Fruit fly (Drosophila melanogaster) whole organism, embryonic: ENCODE measurements around the gene Fatp1.

Source experiments
- CG1024 ChIP-seq: fragments of 200-800 bp; sonication (Bioruptor generic); IDR thresholded peaks from 2 replicates; pipeline ENCODE4 v1.3.6; 2022; ENCODE audit warnings: missing biosample characterization, missing genetic modification characterization
- CG10431 ChIP-seq: fragments of 200-800 bp; sonication (Bioruptor generic); optimal IDR thresholded peaks from 3 replicates; lab custom pipeline; 2018; ENCODE audit warnings: missing biosample characterization, mild to moderate bottlenecking, missing genetic modification characterization
- CG11085 ChIP-seq: fragments of 200-800 bp; sonication (Bioruptor generic); IDR thresholded peaks from 2 replicates; pipeline ENCODE4 v1.3.6; 2022; ENCODE audit warnings: missing biosample characterization, missing genetic modification characterization
- CG11696 ChIP-seq: fragments of 200-800 bp; sonication (Bioruptor generic); IDR thresholded peaks from 2 replicates; pipeline ENCODE4 v1.3.6; 2022; ENCODE audit warnings: missing biosample characterization, missing genetic modification characterization
- CG1233 ChIP-seq: fragments of 200-800 bp; sonication (Bioruptor generic); optimal IDR thresholded peaks from 4 replicates; lab custom pipeline; 2018; ENCODE audit warnings: missing biosample characterization, mild to moderate bottlenecking, missing genetic modification characterization
- CG12391 ChIP-seq: fragments of 200-800 bp; sonication (Bioruptor generic); optimal IDR thresholded peaks from 3 replicates; lab custom pipeline; 2018; ENCODE audit warnings: missing biosample characterization, mild to moderate bottlenecking, missing genetic modification characterization, moderate library complexity
- CG13123 ChIP-seq: fragments of 200-800 bp; sonication (Bioruptor generic); optimal IDR thresholded peaks from 2 replicates; lab custom pipeline; 2016; ENCODE audit warnings: missing biosample characterization, missing genetic modification characterization
- CG14710 ChIP-seq: fragments of 200-800 bp; sonication (Bioruptor generic); optimal IDR thresholded peaks from 3 replicates; lab custom pipeline; 2019; ENCODE audit warnings: missing biosample characterization, mild to moderate bottlenecking, missing genetic modification characterization, moderate library complexity
- CG1647 ChIP-seq: fragments of 200-800 bp; sonication (Bioruptor generic); optimal IDR thresholded peaks from 3 replicates; lab custom pipeline; 2016; ENCODE audit warnings: missing biosample characterization, missing genetic modification characterization
- CG17829 ChIP-seq: fragments of 200-800 bp; optimal IDR thresholded peaks from 2 replicates; lab custom pipeline; 2019; ENCODE audit warnings: missing biosample characterization, mild to moderate bottlenecking, missing genetic modification characterization, moderate library complexity
- CG17912 ChIP-seq: fragments of 200-800 bp; sonication (Bioruptor generic); optimal IDR thresholded peaks from 2 replicates; lab custom pipeline; 2018; ENCODE audit warnings: missing biosample characterization, mild to moderate bottlenecking, missing genetic modification characterization
- CG2202 ChIP-seq: fragments of 200-800 bp; sonication (Bioruptor generic); optimal IDR thresholded peaks from 2 replicates; lab custom pipeline; 2018; ENCODE audit warnings: missing biosample characterization, mild to moderate bottlenecking, missing genetic modification characterization
- CG2678 ChIP-seq: fragments of 200-800 bp; sonication (Bioruptor generic); optimal IDR thresholded peaks from 3 replicates; lab custom pipeline; 2019; ENCODE audit warnings: missing biosample characterization, mild to moderate bottlenecking, missing genetic modification characterization, moderate library complexity
- CG31224 ChIP-seq: fragments of 200-800 bp; sonication (Bioruptor generic); IDR thresholded peaks from 2 replicates; pipeline ENCODE4 v1.3.6; 2022; ENCODE audit warnings: missing biosample characterization, missing genetic modification characterization
- CG32772 ChIP-seq: fragments of 200-800 bp; sonication (Bioruptor generic); IDR thresholded peaks from 2 replicates; pipeline ENCODE4 v1.3.6; 2022; ENCODE audit warnings: missing biosample characterization, missing genetic modification characterization
- CG3847 ChIP-seq: fragments of 200-800 bp; sonication (Bioruptor generic); IDR thresholded peaks from 2 replicates; pipeline ENCODE4 v1.3.6; 2022; ENCODE audit warnings: missing biosample characterization, missing genetic modification characterization
- CG4282 ChIP-seq: fragments of 200-800 bp; sonication (Bioruptor generic); optimal IDR thresholded peaks from 2 replicates; lab custom pipeline; 2016; ENCODE audit warnings: missing biosample characterization, missing genetic modification characterization
- CG6683 ChIP-seq: fragments of 200-800 bp; sonication (Bioruptor generic); optimal IDR thresholded peaks from 2 replicates; lab custom pipeline; 2017; ENCODE audit warnings: missing biosample characterization, mild to moderate bottlenecking, missing genetic modification characterization, missing genetic modification reagents
- CG7357 ChIP-seq: fragments of 200-800 bp; sonication (Bioruptor generic); IDR thresholded peaks from 3 replicates; pipeline ENCODE4 v1.3.6; 2022; ENCODE audit warnings: missing biosample characterization, missing genetic modification characterization
- CG7372 ChIP-seq: fragments of 200-800 bp; sonication (Bioruptor generic); IDR thresholded peaks from 2 replicates; pipeline ENCODE4 v1.3.6; 2022; ENCODE audit warnings: missing biosample characterization, missing genetic modification characterization
- CG8281 ChIP-seq: fragments of 200-800 bp; sonication (Bioruptor generic); optimal IDR thresholded peaks from 2 replicates; lab custom pipeline; 2018; ENCODE audit warnings: missing biosample characterization, mild to moderate bottlenecking, missing genetic modification characterization, moderate library complexity
- CG8765 ChIP-seq: fragments of 200-800 bp; sonication (Bioruptor generic); IDR thresholded peaks from 2 replicates; pipeline ENCODE4 v1.3.6; 2022; ENCODE audit warnings: missing biosample characterization, missing genetic modification characterization
- D19B ChIP-seq: fragments of 200-800 bp; sonication (Bioruptor generic); optimal IDR thresholded peaks from 2 replicates; lab custom pipeline; 2017; ENCODE audit warnings: missing biosample characterization, mild to moderate bottlenecking, missing genetic modification characterization
- Deaf1 ChIP-seq: fragments of 200-800 bp; optimal IDR thresholded peaks from 3 replicates; lab custom pipeline; 2019; ENCODE audit warnings: missing biosample characterization, mild to moderate bottlenecking, missing genetic modification characterization, moderate library complexity
- Dll ChIP-seq: fragments of 200-800 bp; sonication (Bioruptor generic); IDR thresholded peaks from 4 replicates; pipeline ENCODE4 v1.3.6; 2022; ENCODE audit warnings: missing biosample characterization, missing genetic modification characterization; ENCODE audit not compliant: partially characterized antibody
- ERR ChIP-seq: fragments of 200-800 bp; sonication (Bioruptor generic); optimal IDR thresholded peaks from 2 replicates; lab custom pipeline; 2016; ENCODE audit warnings: missing biosample characterization, missing genetic modification characterization
- HLH3B ChIP-seq: fragments of 200-800 bp; sonication (Bioruptor generic); IDR thresholded peaks from 2 replicates; pipeline ENCODE4 v1.3.6; 2022; ENCODE audit warnings: missing biosample characterization, missing genetic modification characterization
- Max ChIP-seq: fragments of 200-800 bp; sonication (Bioruptor generic); optimal IDR thresholded peaks from 2 replicates; lab custom pipeline; 2016; ENCODE audit warnings: missing biosample characterization, mild to moderate bottlenecking, missing genetic modification characterization
- Med ChIP-seq: fragments of 200-800 bp; sonication (Bioruptor generic); peaks from one replicate; lab custom pipeline; 2016; ENCODE audit warnings: missing biosample characterization, missing genetic modification characterization, mild to moderate bottlenecking, inconsistent platforms, moderate library complexity
- Mes4 ChIP-seq: fragments of 200-800 bp; sonication (Bioruptor generic); optimal IDR thresholded peaks from 2 replicates; lab custom pipeline; 2016; ENCODE audit warnings: missing biosample characterization, missing genetic modification characterization
- Oaz ChIP-seq: fragments of 200-800 bp; sonication (Bioruptor generic); IDR thresholded peaks from 2 replicates; pipeline ENCODE4 v1.3.6; 2022; ENCODE audit warnings: missing biosample characterization, missing genetic modification characterization
- Poxn ChIP-seq: fragments of 200-800 bp; sonication (Bioruptor generic); IDR thresholded peaks from 2 replicates; pipeline ENCODE4 v1.3.6; 2022; ENCODE audit warnings: missing biosample characterization, missing genetic modification characterization
- crc ChIP-seq: fragments of 200-800 bp; sonication (Bioruptor generic); optimal IDR thresholded peaks from 2 replicates; lab custom pipeline; 2016; ENCODE audit warnings: missing biosample characterization, missing genetic modification characterization
- croc ChIP-seq: fragments of 200-800 bp; sonication (Bioruptor generic); conservative IDR thresholded peaks from 3 replicates; pipeline ENCODE4 v1.3.6; 2022; ENCODE audit warnings: missing biosample characterization, missing genetic modification characterization
- dm ChIP-seq: fragments of 200-800 bp; sonication (Bioruptor generic); optimal IDR thresholded peaks from 3 replicates; lab custom pipeline; 2016; ENCODE audit warnings: missing biosample characterization, missing genetic modification characterization
- esg ChIP-seq: fragments of 200-800 bp; sonication (Bioruptor generic); conservative IDR thresholded peaks from 2 replicates; pipeline ENCODE4 v1.3.6; 2022; ENCODE audit warnings: missing biosample characterization, missing genetic modification characterization
- fd64A ChIP-seq: fragments of 200-800 bp; sonication (Bioruptor generic); optimal IDR thresholded peaks from 3 replicates; lab custom pipeline; 2018; ENCODE audit warnings: missing biosample characterization, mild to moderate bottlenecking, missing genetic modification characterization
- fd96Cb ChIP-seq: fragments of 200-800 bp; sonication (Bioruptor generic); optimal IDR thresholded peaks from 2 replicates; lab custom pipeline; 2018; ENCODE audit warnings: missing biosample characterization, mild to moderate bottlenecking, missing genetic modification characterization, moderate library complexity
- ftz-f1 ChIP-seq: fragments of 200-800 bp; sonication (Bioruptor generic); optimal IDR thresholded peaks from 2 replicates; lab custom pipeline; 2016; ENCODE audit warnings: missing biosample characterization, missing genetic modification characterization
- gt ChIP-seq: fragments of 200-800 bp; sonication (Bioruptor generic); IDR thresholded peaks from 2 replicates; pipeline ENCODE4 v1.3.6; 2022; ENCODE audit warnings: missing biosample characterization, missing genetic modification characterization
- hkb ChIP-seq, 2 experiments: fragments of 200-800 bp in 1 of 2; fragments of >200 bp in 1 of 2; sonication (Bioruptor generic) in 1 of 2; IDR thresholded peaks in 1 of 2; optimal IDR thresholded peaks in 1 of 2; 2 replicates each; pipeline versions ENCODE4 v1.3.6 to Lab custom; 2017 to 2022; ENCODE audit warnings: missing biosample characterization in 1 of 2, missing genetic modification characterization in 1 of 2
- ind ChIP-seq: fragments of 200-800 bp; sonication (Bioruptor generic); optimal IDR thresholded peaks from 3 replicates; lab custom pipeline; 2016; ENCODE audit warnings: missing biosample characterization, missing genetic modification characterization
- jing ChIP-seq: fragments of 200-800 bp; sonication (Bioruptor generic); optimal IDR thresholded peaks from 2 replicates; lab custom pipeline; 2018; ENCODE audit warnings: missing biosample characterization, mild to moderate bottlenecking, missing genetic modification characterization
- kah ChIP-seq: fragments of 200-800 bp; sonication (Bioruptor generic); optimal IDR thresholded peaks from 2 replicates; lab custom pipeline; 2018; ENCODE audit warnings: missing biosample characterization, mild to moderate bottlenecking, missing genetic modification characterization
- knrl ChIP-seq: fragments of 200-800 bp; sonication (Bioruptor generic); IDR thresholded peaks from 3 replicates; pipeline ENCODE4 v1.3.6; 2022; ENCODE audit warnings: missing biosample characterization, missing genetic modification characterization; ENCODE audit not compliant: partially characterized antibody
- repo ChIP-seq: fragments of 200-800 bp; sonication (Bioruptor generic); optimal IDR thresholded peaks from 2 replicates; lab custom pipeline; 2016; ENCODE audit warnings: missing biosample characterization, missing genetic modification characterization
- row ChIP-seq: fragments of 200-800 bp; sonication (Bioruptor generic); IDR thresholded peaks from 3 replicates; pipeline ENCODE4 v1.3.6; 2022; ENCODE audit warnings: missing biosample characterization, missing genetic modification characterization
- slbo ChIP-seq: fragments of 200-800 bp; sonication (Bioruptor generic); IDR thresholded peaks from 2 replicates; pipeline ENCODE4 v1.3.6; 2022; ENCODE audit warnings: missing biosample characterization, missing genetic modification characterization
- slou ChIP-seq: fragments of 200-800 bp; sonication (Bioruptor generic); optimal IDR thresholded peaks from 3 replicates; lab custom pipeline; 2016; ENCODE audit warnings: missing biosample characterization, missing genetic modification characterization
- zen ChIP-seq: fragments of 200-800 bp; sonication (Bioruptor generic); optimal IDR thresholded peaks from 3 replicates; lab custom pipeline; 2018; ENCODE audit warnings: missing biosample characterization, mild to moderate bottlenecking, missing genetic modification characterization, moderate library complexity
- zfh1 ChIP-seq: fragments of 200-800 bp; sonication (Bioruptor generic); IDR thresholded peaks from 3 replicates; pipeline ENCODE4 v1.3.6; 2022; ENCODE audit warnings: missing biosample characterization, missing genetic modification characterization

Fatp1 gene

DNA sequence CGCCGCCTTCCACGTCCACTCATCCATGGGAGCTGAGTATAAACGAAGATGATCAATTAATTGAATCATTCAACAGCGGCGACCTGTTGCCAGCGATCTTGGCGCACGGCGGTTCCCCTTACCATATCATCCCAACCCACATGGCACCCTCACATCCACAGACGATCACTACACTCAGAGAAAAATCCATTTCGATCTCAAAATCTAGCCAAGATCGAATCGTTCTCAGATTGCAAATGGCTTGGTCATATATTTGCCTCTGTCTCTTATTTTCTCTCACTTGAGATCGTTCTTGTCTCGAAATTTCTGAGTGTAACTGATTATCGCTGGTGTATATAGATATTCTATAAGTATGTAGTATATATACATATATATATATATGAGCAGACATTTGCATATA lies 48.6 kb downstream of the Fatp1 start:
- TF ChIP-seq CG14710 (tag; lab: Kevin White, UChicago): peak; percentile 7
- TF ChIP-seq slbo: peak; percentile 75
- peak; percentile 61 for TF ChIP-seq esg
- TF ChIP-seq fd64A (GFP tag; lab: Kevin White, UChicago): no peak
- TF ChIP-seq croc (GFP tag; lab: Robert Waterston, UW): 0 out of 3 replicates have a peak, but pooled peaks have one; percentile 14
- no peak for TF ChIP-seq CG2202
- no peak for TF ChIP-seq crc
- no peak for TF ChIP-seq ftz-f1 (GFP tag; lab: Kevin White, UChicago)
- TF ChIP-seq zfh1 (GFP tag; lab: Robert Waterston, UW): peak; percentile 76
- TF ChIP-seq D19B (GFP tag; lab: Kevin White, UChicago): peak; percentile 12
- TF ChIP-seq CG7357 (GFP tag; lab: Robert Waterston, UW): peak; percentile 20; the same call in 1 of the 3 replicates
- TF ChIP-seq CG6683 (GFP tag; lab: Kevin White, UChicago): no peak
- TF ChIP-seq slou (GFP tag; lab: Kevin White, UChicago): no peak
- no peak for TF ChIP-seq Mes4 (GFP tag; lab: Kevin White, UChicago)
- TF ChIP-seq repo: no peak
- no peak for TF ChIP-seq Deaf1 (tag; lab: Kevin White, UChicago)
- TF ChIP-seq CG13123 (GFP tag; lab: Kevin White, UChicago): no peak
- no peak; the same call in 1 of the 2 replicates for TF ChIP-seq CG11085 (GFP tag; lab: Robert Waterston, UW)
- no peak for TF ChIP-seq CG4282 (GFP tag; lab: Kevin White, UChicago)
- TF ChIP-seq ind: peak; percentile 65
- TF ChIP-seq Dll: no peak
- peak; percentile 88 for TF ChIP-seq Med
- no peak for TF ChIP-seq Poxn (GFP tag; lab: Robert Waterston, UW)
- TF ChIP-seq row: peak; percentile 81
- TF ChIP-seq CG3847 (GFP tag; lab: Robert Waterston, UW): peak; percentile 56
- no peak for TF ChIP-seq CG17912 (GFP tag; lab: Kevin White, UChicago)
- TF ChIP-seq HLH3B (GFP tag; lab: Robert Waterston, UW): peak; percentile 75
- no peak for TF ChIP-seq CG1233 (GFP tag; lab: Kevin White, UChicago)
- TF ChIP-seq Max (GFP tag; lab: Kevin White, UChicago): no peak
- peak; percentile 3 for TF ChIP-seq CG8281 (tag; lab: Kevin White, UChicago)
- no peak for TF ChIP-seq dm (GFP tag; lab: Kevin White, UChicago)
- peak; percentile 44; the same call in 1 of the 2 replicates for TF ChIP-seq CG31224 (GFP tag; lab: Robert Waterston, UW)
- peak; percentile 14 for TF ChIP-seq jing (GFP tag; lab: Kevin White, UChicago)
- peak; percentile 21; the same call in 1 of the 2 replicates for TF ChIP-seq CG1024 (GFP tag; lab: Robert Waterston, UW)
- no peak for TF ChIP-seq zen (tag; lab: Kevin White, UChicago)
- peak; percentile 37 for TF ChIP-seq CG17829 (tag; lab: Kevin White, UChicago)
- TF ChIP-seq CG8765 (GFP tag; lab: Robert Waterston, UW): no peak
- no peak for TF ChIP-seq CG1647
- TF ChIP-seq gt: peak; percentile 27; the same call in 1 of the 2 replicates
- TF ChIP-seq CG10431 (GFP tag; lab: Kevin White, UChicago): no peak
- no peak for TF ChIP-seq CG11696 (GFP tag; lab: Robert Waterston, UW)
- no peak for TF ChIP-seq Oaz
- peak; percentile 77 for TF ChIP-seq CG2678 (tag; lab: Kevin White, UChicago)
- peak; percentile 90 for TF ChIP-seq kah (GFP tag; lab: Kevin White, UChicago)
- TF ChIP-seq CG7372 (GFP tag; lab: Robert Waterston, UW): peak; percentile 62; the same call in 1 of the 2 replicates
- no peak for TF ChIP-seq hkb (optimal IDR thresholded peaks at IDR 0.05; lab: Kevin White, UChicago)
- peak; percentile 65 for TF ChIP-seq hkb (GFP tag; IDR thresholded peaks at IDR 0.05; lab: Robert Waterston, UW)
- TF ChIP-seq CG32772 (GFP tag; lab: Robert Waterston, UW): peak; percentile 51; the same call in 1 of the 2 replicates
- peak; percentile 48 for TF ChIP-seq fd96Cb (tag; lab: Kevin White, UChicago)
- TF ChIP-seq knrl (GFP tag; lab: Robert Waterston, UW): no peak
- TF ChIP-seq CG12391 (tag; lab: Kevin White, UChicago): peak; percentile 63
- TF ChIP-seq ERR (GFP tag; lab: Kevin White, UChicago): no peak
